Fruit fly (Drosophila melanogaster): ENCODE results near the gene rump.

The rump gene

dm6 chr3R:9555334-9555974 is 45.3 kb upstream of the rump start, which contains the start of the genes CG9386 and BckdhA (continued):
- TF ChIP-seq CG12071 (GFP tag; optimal IDR thresholded peaks at IDR 0.05) (no peak), gt (GFP tag; IDR thresholded peaks at IDR 0.05) (no peak), HmgD (GFP tag; optimal IDR thresholded peaks at IDR 0.05) (peak; percentile 21), CG4328 (GFP tag; optimal IDR thresholded peaks at IDR 0.05) (peak; percentile 52), onecut (GFP tag; IDR thresholded peaks at IDR 0.05) (peak; percentile 31; the same call in 1 of the 2 replicates), CG10209 (GFP tag; optimal IDR thresholded peaks at IDR 0.05) (peak; percentile 32), CG9609 (GFP tag; optimal IDR thresholded peaks at IDR 0.05) (peak; percentile 65), nau (GFP tag; optimal IDR thresholded peaks at IDR 0.05) (no peak), CG14667 (GFP tag; IDR thresholded peaks at IDR 0.05) (no peak), CG7786 (GFP tag; optimal IDR thresholded peaks at IDR 0.05) (peak; percentile 16), usp (GFP tag; optimal IDR thresholded peaks at IDR 0.05) (no peak), gsb-n (tag; optimal IDR thresholded peaks at IDR 0.05) (no peak), CG4820 (GFP tag; optimal IDR thresholded peaks at IDR 0.05) (peak; percentile 14), CG12299 (tag; optimal IDR thresholded peaks at IDR 0.05) (no peak), CG31388 (GFP tag; optimal IDR thresholded peaks at IDR 0.05) (no peak), CG6654 (GFP tag; optimal IDR thresholded peaks at IDR 0.05) (no peak), Six4 (GFP tag; optimal IDR thresholded peaks at IDR 0.05) (no peak), ken (GFP tag; IDR thresholded peaks at IDR 0.05) (no peak), CG18764 (GFP tag; optimal IDR thresholded peaks at IDR 0.05) (peak; percentile 16), esg (GFP tag; conservative IDR thresholded peaks at IDR 0.05) (no peak), trh (GFP tag; optimal IDR thresholded peaks at IDR 0.05) (no peak), sim (GFP tag; IDR thresholded peaks at IDR 0.05) (no peak), Pdp1 (GFP tag; optimal IDR thresholded peaks at IDR 0.05) (peak; percentile 54 to 99), Awh (GFP tag; IDR thresholded peaks at IDR 0.05) (no peak), maf-S (GFP tag; optimal IDR thresholded peaks at IDR 0.05) (peak; percentile 46), CG1529 (GFP tag; optimal IDR thresholded peaks at IDR 0.05) (no peak), danr (GFP tag; IDR thresholded peaks at IDR 0.05) (no peak), CG15601 (tag; optimal IDR thresholded peaks at IDR 0.05) (peak; percentile 38), sd (tag; optimal IDR thresholded peaks at IDR 0.05) (peak; percentile 6), kay (GFP tag; optimal IDR thresholded peaks at IDR 0.05) (peak; percentile 11), chif (GFP tag; optimal IDR thresholded peaks at IDR 0.05) (peak in 1 of 2 experiments; percentile 40), ERR (GFP tag; optimal IDR thresholded peaks at IDR 0.05) (no peak), H15 (GFP tag; IDR thresholded peaks at IDR 0.05) (no peak), ewg (GFP tag; optimal IDR thresholded peaks at IDR 0.05) (no peak), CG1603 (tag; optimal IDR thresholded peaks at IDR 0.05) (no peak), CG10366 (GFP tag; IDR thresholded peaks at IDR 0.05) (peak; percentile 28; the same call in 1 of the 2 replicates), CG3281 (GFP tag; optimal IDR thresholded peaks at IDR 0.05) (peak; percentile 44), CG11696 (GFP tag; IDR thresholded peaks at IDR 0.05) (no peak), mam (GFP tag; optimal IDR thresholded peaks at IDR 0.05) (peak; percentile 75), CG11560 (tag; IDR thresholded peaks at IDR 0.05) (no peak), Stat92E (GFP tag; optimal IDR thresholded peaks at IDR 0.05) (no peak), CG3995 (GFP tag; optimal IDR thresholded peaks at IDR 0.05) (peak; percentile 89), CG11723 (GFP tag; optimal IDR thresholded peaks at IDR 0.05) (peak; percentile 33), Ets65A (GFP tag) (peak; percentile 95), CG12155 (GFP tag; optimal IDR thresholded peaks at IDR 0.05) (peak; percentile 50), run (tag; optimal IDR thresholded peaks at IDR 0.05) (no peak), ac (GFP tag; optimal IDR thresholded peaks at IDR 0.05) (no peak), dmrt11E (tag; optimal IDR thresholded peaks at IDR 0.05) (peak; percentile 0), Xbp1 (GFP tag; optimal IDR thresholded peaks at IDR 0.05) (peak; percentile 69), Dp (GFP tag; optimal IDR thresholded peaks at IDR 0.05) (peak; percentile 77), CG8944 (GFP tag; optimal IDR thresholded peaks at IDR 0.05) (peak; percentile 55)
